Worm (Caenorhabditis elegans) whole organism, mixed stage, embryonic: ENCODE data around the gene rbm-26.

Experiments
- M03D4.4 ChIP-seq: sonication (generic microtip); optimal IDR thresholded peaks from 2 replicates; lab custom pipeline; 2017; ENCODE audit warnings: mild to moderate bottlenecking, missing genetic modification characterization, missing compliant biosample characterization
- blmp-1 ChIP-seq: fragments of 150-350 bp; optimal IDR thresholded peaks from 2 replicates; lab custom pipeline; 2014; ENCODE audit warnings: missing biosample characterization, missing genetic modification characterization
- ceh-39 ChIP-seq: fragments of 150-350 bp; optimal IDR thresholded peaks from 2 replicates; lab custom pipeline; 2014; ENCODE audit warnings: missing biosample characterization, missing genetic modification characterization
- ces-1 ChIP-seq: fragments of 150-350 bp; optimal IDR thresholded peaks from 2 replicates; lab custom pipeline; 2014; ENCODE audit warnings: missing biosample characterization, missing genetic modification reagents, missing genetic modification characterization
- cnd-1 ChIP-seq: fragments of 200-800 bp; sonication (Bioruptor generic); optimal IDR thresholded peaks from 2 replicates; lab custom pipeline; 2018; ENCODE audit warnings: mild to moderate bottlenecking, missing genetic modification characterization, missing compliant biosample characterization
- elt-1 ChIP-seq: sonication (generic microtip); optimal IDR thresholded peaks from 2 replicates; lab custom pipeline; 2017; ENCODE audit warnings: missing genetic modification characterization, mild to moderate bottlenecking, missing compliant biosample characterization, antibody characterized with exemption, moderate library complexity, borderline replicate concordance; ENCODE audit not compliant: insufficient read depth
- elt-3 ChIP-seq: fragments of 150-350 bp; optimal IDR thresholded peaks from 2 replicates; lab custom pipeline; 2014; ENCODE audit warnings: missing biosample characterization, missing genetic modification characterization
- flh-1 ChIP-seq: fragments of 200-800 bp; sonication (Bioruptor generic); optimal IDR thresholded peaks from 2 replicates; lab custom pipeline; 2018; ENCODE audit warnings: mild to moderate bottlenecking, missing genetic modification characterization, moderate library complexity, missing compliant biosample characterization
- ham-2 ChIP-seq: fragments of 200-800 bp; sonication (Bioruptor generic); optimal IDR thresholded peaks from 2 replicates; lab custom pipeline; 2018; ENCODE audit warnings: mild to moderate bottlenecking, missing genetic modification characterization, missing compliant biosample characterization
- hlh-1 ChIP-seq: fragments of 150-350 bp; optimal IDR thresholded peaks from 2 replicates; lab custom pipeline; 2014; ENCODE audit warnings: missing biosample characterization, missing genetic modification reagents, missing genetic modification characterization
- lin-32 ChIP-seq: fragments of 200-800 bp; sonication (Bioruptor generic); optimal IDR thresholded peaks from 2 replicates; lab custom pipeline; 2018; ENCODE audit warnings: mild to moderate bottlenecking, missing genetic modification characterization, missing compliant biosample characterization
- lsy-2 ChIP-seq: fragments of 150-350 bp; optimal IDR thresholded peaks from 2 replicates; lab custom pipeline; 2014; ENCODE audit warnings: missing biosample characterization, missing genetic modification characterization
- mep-1 ChIP-seq: fragments of 150-350 bp; optimal IDR thresholded peaks from 2 replicates; lab custom pipeline; 2017; ENCODE audit warnings: missing biosample characterization, missing genetic modification reagents, missing genetic modification characterization, inconsistent platforms
- mls-2 ChIP-seq: sonication (generic microtip); optimal IDR thresholded peaks from 2 replicates; lab custom pipeline; 2016; ENCODE audit warnings: mild to moderate bottlenecking, missing genetic modification characterization, moderate library complexity, missing compliant biosample characterization
- nhr-12 ChIP-seq: fragments of 150-350 bp; optimal IDR thresholded peaks from 2 replicates; lab custom pipeline; 2014; ENCODE audit warnings: missing biosample characterization, missing genetic modification characterization
- nhr-2 ChIP-seq: fragments of 150-350 bp; optimal IDR thresholded peaks from 2 replicates; lab custom pipeline; 2014; ENCODE audit warnings: missing biosample characterization, missing genetic modification characterization
- nhr-237 ChIP-seq: fragments of 150-350 bp; optimal IDR thresholded peaks from 2 replicates; lab custom pipeline; 2014; ENCODE audit warnings: missing biosample characterization, missing genetic modification characterization
- nhr-28 ChIP-seq: fragments of 150-350 bp; optimal IDR thresholded peaks from 2 replicates; lab custom pipeline; 2014; ENCODE audit warnings: missing biosample characterization, missing genetic modification characterization
- nhr-76 ChIP-seq: sonication (generic microtip); optimal IDR thresholded peaks from 2 replicates; lab custom pipeline; 2017; ENCODE audit warnings: missing biosample characterization, missing genetic modification characterization
- pha-4 ChIP-seq: fragments of 150-350 bp; optimal IDR thresholded peaks from 2 replicates; lab custom pipeline; 2018; ENCODE audit warnings: missing biosample characterization, missing genetic modification reagents, missing genetic modification characterization
- sem-2 ChIP-seq: fragments of 200-800 bp; sonication (Bioruptor generic); optimal IDR thresholded peaks from 2 replicates; lab custom pipeline; 2018; ENCODE audit warnings: mild to moderate bottlenecking, missing genetic modification characterization, missing compliant biosample characterization
- snpc-4 ChIP-seq: fragments of 150-350 bp; optimal IDR thresholded peaks from 2 replicates; lab custom pipeline; 2014; ENCODE audit warnings: missing biosample characterization, missing genetic modification characterization
- sptf-1 ChIP-seq: sonication (generic microtip); optimal IDR thresholded peaks from 2 replicates; lab custom pipeline; 2017; ENCODE audit warnings: mild to moderate bottlenecking, missing genetic modification characterization, moderate library complexity, missing compliant biosample characterization
- unc-120 ChIP-seq: sonication (generic microtip); optimal IDR thresholded peaks from 2 replicates; lab custom pipeline; 2017; ENCODE audit warnings: missing genetic modification characterization, missing compliant biosample characterization; ENCODE audit not compliant: poor library complexity, severe bottlenecking
- unc-39 ChIP-seq: fragments of 150-350 bp; optimal IDR thresholded peaks from 2 replicates; lab custom pipeline; 2014; ENCODE audit warnings: missing biosample characterization, missing genetic modification characterization
- unc-62 ChIP-seq: fragments of 150-350 bp; optimal IDR thresholded peaks from 2 replicates; lab custom pipeline; 2014; ENCODE audit warnings: missing biosample characterization, missing genetic modification reagents, missing genetic modification characterization
- zip-8 ChIP-seq: fragments of 150-350 bp; optimal IDR thresholded peaks from 2 replicates; lab custom pipeline; 2014; ENCODE audit warnings: missing biosample characterization, missing genetic modification characterization
- ztf-11 ChIP-seq: fragments of 150-350 bp; optimal IDR thresholded peaks from 2 replicates; lab custom pipeline; 2014; ENCODE audit warnings: missing biosample characterization, missing genetic modification characterization

rbm-26 gene

ce11 chrIII:5730041-5730440 lies 18.7 kb downstream of the rbm-26 start:
- TF ChIP-seq elt-3 (tag; lab: Kevin White, UChicago) (no peak), mep-1 (tag; lab: Kevin White, UChicago) (no peak), flh-1 (no peak), elt-1 (tag; lab: Kevin White, UChicago) (no peak), nhr-2 (tag; lab: Kevin White, UChicago) (no peak), ces-1 (GFP tag; lab: Kevin White, UChicago) (no peak), ztf-11 (no peak), ham-2 (no peak), cnd-1 (no peak)

- no peak for TF ChIP-seq zip-8
- TF ChIP-seq nhr-12 (tag; lab: Kevin White, UChicago), result no peak
- TF ChIP-seq sem-2, result no peak
- no peak for TF ChIP-seq M03D4.4 (tag; lab: Kevin White, UChicago)
- TF ChIP-seq ztf-11, result no peak
- no peak for TF ChIP-seq unc-120 (tag; lab: Kevin White, UChicago)
- TF ChIP-seq lsy-2, result no peak
- no peak for TF ChIP-seq ceh-39 (tag; lab: Kevin White, UChicago)
- TF ChIP-seq hlh-1 (tag; lab: Kevin White, UChicago), result no peak
- no peak for TF ChIP-seq unc-62 (GFP tag; lab: Kevin White, UChicago)
- TF ChIP-seq mls-2 (tag; lab: Kevin White, UChicago), result no peak
- TF ChIP-seq pha-4 (tag; lab: Kevin White, UChicago), result no peak
These were observed 19.8 kb downstream of the rbm-26 start, which contains the start of the genes B0244.9 and B0244.7 for ce11 chrIII:5730980-5731636. Gene B0244.9 (minus strand): TSS chrIII:5731030. Gene B0244.7 (plus strand): TSS chrIII:5731501.

- no peak for TF ChIP-seq unc-39 (tag; lab: Kevin White, UChicago)
- no peak for TF ChIP-seq ztf-11
- no peak for TF ChIP-seq nhr-28 (tag; lab: Kevin White, UChicago)
- TF ChIP-seq ces-1 (GFP tag; lab: Kevin White, UChicago), result no peak
- no peak for TF ChIP-seq lsy-2
- no peak for TF ChIP-seq flh-1
- TF ChIP-seq elt-1 (tag; lab: Kevin White, UChicago), result no peak
- no peak for TF ChIP-seq ceh-39 (tag; lab: Kevin White, UChicago)
- no peak for TF ChIP-seq sptf-1 (tag; lab: Kevin White, UChicago)
- no peak for TF ChIP-seq unc-62 (GFP tag; lab: Kevin White, UChicago)
- TF ChIP-seq elt-3 (tag; lab: Kevin White, UChicago), result no peak
These were observed 21.6 kb downstream of the rbm-26 start, which contains the start of gene B0244.17 for ce11 chrIII:5732925-5733324. Gene B0244.17 (plus strand): TSS chrIII:5733225.

- no peak for TF ChIP-seq elt-3 (tag; lab: Kevin White, UChicago)
- no peak for TF ChIP-seq ces-1 (GFP tag; lab: Kevin White, UChicago)
- TF ChIP-seq zip-8, result no peak
- TF ChIP-seq pha-4 (tag; lab: Kevin White, UChicago), result no peak
- no peak for TF ChIP-seq blmp-1 (tag; lab: Kevin White, UChicago)
- TF ChIP-seq nhr-237 (tag; lab: Kevin White, UChicago), result no peak
- TF ChIP-seq lin-32 (GFP tag; lab: Kevin White, UChicago), result no peak
- no peak for TF ChIP-seq nhr-76
- TF ChIP-seq nhr-28 (tag; lab: Kevin White, UChicago), result no peak
- no peak for TF ChIP-seq sem-2
- TF ChIP-seq ztf-11, result no peak
- TF ChIP-seq unc-39 (tag; lab: Kevin White, UChicago), result no peak
- no peak for TF ChIP-seq ceh-39 (tag; lab: Kevin White, UChicago)
- TF ChIP-seq elt-1 (tag; lab: Kevin White, UChicago), result no peak
- TF ChIP-seq nhr-12 (tag; lab: Kevin White, UChicago), result no peak
- TF ChIP-seq nhr-2 (tag; lab: Kevin White, UChicago), result no peak
- no peak for TF ChIP-seq hlh-1 (tag; lab: Kevin White, UChicago)
These were observed 23.0 kb downstream of the rbm-26 start for ce11 chrIII:5734328-5734727.

ce11 chrIII:5734905-5735304 lies 23.6 kb downstream of the rbm-26 start, which contains the start of gene B0244.10:
Gene B0244.10 (plus strand): TSS chrIII:5735158.
- TF ChIP-seq lin-32 (GFP tag; lab: Kevin White, UChicago) (no peak), zip-8 (no peak), flh-1 (no peak), nhr-12 (tag; lab: Kevin White, UChicago) (no peak), cnd-1 (no peak), unc-62 (GFP tag; lab: Kevin White, UChicago) (no peak), mls-2 (tag; lab: Kevin White, UChicago) (no peak), snpc-4 (no peak), sptf-1 (tag; lab: Kevin White, UChicago) (no peak), ztf-11 (no peak), elt-1 (tag; lab: Kevin White, UChicago) (no peak), hlh-1 (tag; lab: Kevin White, UChicago) (no peak)
